Fruit fly (Drosophila melanogaster): ENCODE data around the gene CG12011.

The CG12011 gene

dm6 chr3L:1690727-1691413, 3.5 kb upstream of the CG12011 start (continued):
- TF ChIP-seq CG6765 (GFP tag; optimal IDR thresholded peaks at IDR 0.05): peak; percentile 6
- no peak for TF ChIP-seq Eip74EF (GFP tag; optimal IDR thresholded peaks at IDR 0.05)
- no peak for TF ChIP-seq knrl (GFP tag; IDR thresholded peaks at IDR 0.05; ENCODE audit: partially characterized antibody)
- TF ChIP-seq inv (GFP tag; IDR thresholded peaks at IDR 0.05; ENCODE audit: partially characterized antibody): no peak
- no peak for TF ChIP-seq YL-1 (GFP tag; optimal IDR thresholded peaks at IDR 0.05)
- TF ChIP-seq Nf-YA (GFP tag; IDR thresholded peaks at IDR 0.05): no peak
- no peak for TF ChIP-seq sim (GFP tag; IDR thresholded peaks at IDR 0.05)
- no peak for TF ChIP-seq Sry-δ (GFP tag; optimal IDR thresholded peaks at IDR 0.05)
- TF ChIP-seq stwl (tag; optimal IDR thresholded peaks at IDR 0.05): no peak
- TF ChIP-seq tll (GFP tag; optimal IDR thresholded peaks at IDR 0.05): no peak
- no peak for TF ChIP-seq hbn (GFP tag; IDR thresholded peaks at IDR 0.05; ENCODE audit: partially characterized antibody)
- peak; percentile 51 for TF ChIP-seq CG31441 (GFP tag; IDR thresholded peaks at IDR 0.05)
- TF ChIP-seq CG6813 (GFP tag; optimal IDR thresholded peaks at IDR 0.05): peak; percentile 57
- TF ChIP-seq crol (GFP tag; IDR thresholded peaks at IDR 0.05): peak; percentile 44
- no peak for TF ChIP-seq NC2α (GFP tag; optimal IDR thresholded peaks at IDR 0.05)
- TF ChIP-seq CG17186 (GFP tag; optimal IDR thresholded peaks at IDR 0.05): peak; percentile 9
- peak; percentile 3 for TF ChIP-seq CHES-1-like (GFP tag; optimal IDR thresholded peaks at IDR 0.05)
- TF ChIP-seq ab (GFP tag; optimal IDR thresholded peaks at IDR 0.05): no peak
- 0 out of 3 replicates have a peak, but pooled peaks have one; percentile 22 for TF ChIP-seq CG34422 (GFP tag; IDR thresholded peaks at IDR 0.05)
- TF ChIP-seq CG2889 (GFP tag; IDR thresholded peaks at IDR 0.05): no peak
- no peak for TF ChIP-seq Tbp (GFP tag; optimal IDR thresholded peaks at IDR 0.05)
- TF ChIP-seq bigmax (GFP tag; optimal IDR thresholded peaks at IDR 0.05): no peak
- peak; percentile 20 for TF ChIP-seq CG17829 (tag; optimal IDR thresholded peaks at IDR 0.05)
- TF ChIP-seq zen (tag; optimal IDR thresholded peaks at IDR 0.05): peak; percentile 17
- peak; percentile 75 for TF ChIP-seq Ets65A (GFP tag)
- TF ChIP-seq CG17912 (GFP tag; optimal IDR thresholded peaks at IDR 0.05): no peak
- TF ChIP-seq CkIIα-i1 (GFP tag; IDR thresholded peaks at IDR 0.05): no peak
- no peak for TF ChIP-seq CG6791 (GFP tag; IDR thresholded peaks at IDR 0.05; ENCODE audit: partially characterized antibody)
- TF ChIP-seq CG2712 (tag; optimal IDR thresholded peaks at IDR 0.05): peak; percentile 58
- TF ChIP-seq org-1 (GFP tag; optimal IDR thresholded peaks at IDR 0.05): peak; percentile 28
- no peak for TF ChIP-seq cato (GFP tag; optimal IDR thresholded peaks at IDR 0.05; ENCODE audit: borderline replicate concordance)
- TF ChIP-seq wek (GFP tag; optimal IDR thresholded peaks at IDR 0.05): peak; percentile 71
- TF ChIP-seq CG9727 (GFP tag; optimal IDR thresholded peaks at IDR 0.05): peak; percentile 29
- TF ChIP-seq ftz-f1 (GFP tag; optimal IDR thresholded peaks at IDR 0.05): no peak
- TF ChIP-seq Xrp1 (GFP tag; IDR thresholded peaks at IDR 0.05): peak; percentile 63; the same call in 1 of the 2 replicates
- no peak for TF ChIP-seq cg (GFP tag; optimal IDR thresholded peaks at IDR 0.05)
- TF ChIP-seq CG4360 (GFP tag; IDR thresholded peaks at IDR 0.05): no peak
- TF ChIP-seq CG11456 (GFP tag; IDR thresholded peaks at IDR 0.05): no peak
- TF ChIP-seq Elba2 (GFP tag; optimal IDR thresholded peaks at IDR 0.05): no peak
- TF ChIP-seq Hr39 (optimal IDR thresholded peaks at IDR 0.05): no peak
- TF ChIP-seq vvl (GFP tag; IDR thresholded peaks at IDR 0.05): peak; percentile 47; the same call in 1 of the 2 replicates
- no peak for TF ChIP-seq CG3281 (GFP tag; optimal IDR thresholded peaks at IDR 0.05)
- peak; percentile 18; the same call in 1 of the 2 replicates for TF ChIP-seq HLH3B (GFP tag; IDR thresholded peaks at IDR 0.05)
- TF ChIP-seq CG9437 (GFP tag; optimal IDR thresholded peaks at IDR 0.05): no peak
- no peak for TF ChIP-seq sima (GFP tag; optimal IDR thresholded peaks at IDR 0.05)
- peak; percentile 44; the same call in 2 of the 3 replicates for TF ChIP-seq croc (GFP tag; conservative IDR thresholded peaks at IDR 0.05)
- peak; percentile 58 for TF ChIP-seq Blimp-1 (GFP tag; optimal IDR thresholded peaks at IDR 0.05)
- peak; percentile 8 for TF ChIP-seq Bdp1 (GFP tag; optimal IDR thresholded peaks at IDR 0.05)
- no peak for TF ChIP-seq Dbx (GFP tag; IDR thresholded peaks at IDR 0.05)
- peak; percentile 54 for TF ChIP-seq phol (tag; optimal IDR thresholded peaks at IDR 0.05)
